Worm (Caenorhabditis elegans) whole organism, early embryonic: Measurements from ENCODE around the gene C26B9.5.

ENCODE experiments used
- B0310.2 ChIP-seq: sonication (generic microtip); optimal IDR thresholded peaks from 2 replicates; lab custom pipeline; 2016; ENCODE audit warnings: mild to moderate bottlenecking, missing genetic modification characterization, missing compliant biosample characterization
- F13C5.2 ChIP-seq: sonication (generic microtip); optimal IDR thresholded peaks from 2 replicates; lab custom pipeline; 2017; ENCODE audit warnings: mild to moderate bottlenecking, missing genetic modification characterization, inconsistent platforms, missing compliant biosample characterization
- aly-1 ChIP-seq: sonication (generic microtip); optimal IDR thresholded peaks from 2 replicates; lab custom pipeline; 2016; ENCODE audit warnings: missing genetic modification characterization, missing compliant biosample characterization
- ama-1 ChIP-seq: fragments of 150-350 bp; optimal IDR thresholded peaks from 2 replicates; lab custom pipeline; 2014
- ceh-13 ChIP-seq: fragments of 200-800 bp; sonication (Bioruptor generic); optimal IDR thresholded peaks from 2 replicates; lab custom pipeline; 2018; ENCODE audit warnings: mild to moderate bottlenecking, missing genetic modification characterization, missing compliant biosample characterization
- ceh-36 ChIP-seq: sonication (generic microtip); optimal IDR thresholded peaks from 2 replicates; lab custom pipeline; 2016; ENCODE audit warnings: missing genetic modification characterization, inconsistent platforms, missing compliant biosample characterization
- ets-7 ChIP-seq: sonication (generic microtip); optimal IDR thresholded peaks from 2 replicates; lab custom pipeline; 2016; ENCODE audit warnings: missing genotype, missing genetic modification characterization, missing compliant biosample characterization
- flt-1 ChIP-seq: fragments of 200-800 bp; sonication (Bioruptor generic); IDR thresholded peaks from 2 replicates; pipeline ENCODE4 v1.3.6; 2022; ENCODE audit warnings: missing genetic modification characterization, missing compliant biosample characterization
- hmbx-1 ChIP-seq: sonication (generic microtip); optimal IDR thresholded peaks from 2 replicates; lab custom pipeline; 2016; ENCODE audit warnings: mild to moderate bottlenecking, missing genetic modification characterization, missing compliant biosample characterization
- hmg-4 ChIP-seq: fragments of 200-800 bp; sonication (Bioruptor generic); optimal IDR thresholded peaks from 2 replicates; lab custom pipeline; 2018; ENCODE audit warnings: mild to moderate bottlenecking, missing genetic modification characterization, missing compliant biosample characterization
- hnd-1 ChIP-seq: sonication (generic microtip); optimal IDR thresholded peaks from 2 replicates; lab custom pipeline; 2016; ENCODE audit warnings: missing genetic modification characterization, missing compliant biosample characterization
- pes-1 ChIP-seq: fragments of 200-800 bp; sonication (Bioruptor generic); IDR thresholded peaks from 2 replicates; pipeline ENCODE4 v1.3.6; 2022; ENCODE audit warnings: missing genetic modification reagents, missing genetic modification characterization, missing compliant biosample characterization
- scrt-1 ChIP-seq: fragments of 200-800 bp; sonication (Bioruptor generic); IDR thresholded peaks from 2 replicates; pipeline ENCODE4 v1.3.6; 2022; ENCODE audit warnings: missing genetic modification characterization, missing compliant biosample characterization
- sea-1 ChIP-seq: fragments of 200-800 bp; sonication (Bioruptor generic); conservative IDR thresholded peaks from 2 replicates; pipeline ENCODE4 v1.3.6; 2022; ENCODE audit warnings: missing genetic modification characterization, missing compliant biosample characterization
- tbx-11 ChIP-seq: fragments of 200-800 bp; sonication (Bioruptor generic); IDR thresholded peaks from 2 replicates; pipeline ENCODE4 v1.3.6; 2022; ENCODE audit warnings: missing genetic modification characterization, missing compliant biosample characterization
- tbx-37 ChIP-seq: fragments of 200-800 bp; sonication (Bioruptor generic); conservative IDR thresholded peaks from 2 replicates; pipeline ENCODE4 v1.3.6; 2022; ENCODE audit warnings: missing genetic modification reagents, missing genetic modification characterization, missing compliant biosample characterization
- tra-4 ChIP-seq: sonication (generic microtip); optimal IDR thresholded peaks from 2 replicates; lab custom pipeline; 2017; ENCODE audit warnings: missing genetic modification characterization, missing compliant biosample characterization

C26B9.5 gene

ce11 chrX:5309622-5310021 lies 19.7 kb upstream of the C26B9.5 start:
- TF ChIP-seq hmbx-1 (tag; lab: Kevin White, UChicago) (no peak), ets-7 (tag; lab: Kevin White, UChicago) (no peak), ceh-36 (no peak), hnd-1 (tag; lab: Kevin White, UChicago) (no peak), hmg-4 (GFP tag; lab: Kevin White, UChicago) (no peak), sea-1 (GFP tag; lab: Robert Waterston, UW) (no peak), F13C5.2 (no peak), aly-1 (tag; lab: Kevin White, UChicago) (no peak), ama-1 (lab: Kevin White, UChicago) (no peak), scrt-1 (GFP tag; lab: Robert Waterston, UW) (no peak)

ce11 chrX:5311174-5311573 lies 18.1 kb upstream of the C26B9.5 start:
- TF ChIP-seq scrt-1 (GFP tag; lab: Robert Waterston, UW), result no peak
- no peak for TF ChIP-seq sea-1 (GFP tag; lab: Robert Waterston, UW)
- TF ChIP-seq ets-7 (tag; lab: Kevin White, UChicago), result no peak
- no peak for TF ChIP-seq F13C5.2
- TF ChIP-seq aly-1 (tag; lab: Kevin White, UChicago), result no peak
- TF ChIP-seq B0310.2 (tag; lab: Kevin White, UChicago), result no peak
- no peak for TF ChIP-seq pes-1

ce11 chrX:5319214-5319838 lies 10.0 kb upstream of the C26B9.5 start:
- TF ChIP-seq B0310.2 (tag; lab: Kevin White, UChicago) (peak; percentile 68), ama-1 (lab: Kevin White, UChicago) (no peak), ceh-13 (GFP tag; lab: Kevin White, UChicago) (peak; percentile 78), aly-1 (tag; lab: Kevin White, UChicago) (peak; percentile 72), pes-1 (peak; percentile 88), ceh-36 (peak; percentile 80), F13C5.2 (peak; percentile 79), tra-4 (tag; lab: Kevin White, UChicago) (peak; percentile 64), scrt-1 (GFP tag; lab: Robert Waterston, UW) (no peak; the same call in none of the 2 replicates), ets-7 (tag; lab: Kevin White, UChicago) (peak; percentile 23), tbx-37 (peak; percentile 85), hmbx-1 (tag; lab: Kevin White, UChicago) (peak; percentile 41), hnd-1 (tag; lab: Kevin White, UChicago) (peak; percentile 65), hmg-4 (GFP tag; lab: Kevin White, UChicago) (no peak), tbx-11 (GFP tag; lab: Robert Waterston, UW) (peak; percentile 83), sea-1 (GFP tag; lab: Robert Waterston, UW) (no peak; the same call in 1 of the 2 replicates), flt-1 (GFP tag; lab: Robert Waterston, UW) (peak; percentile 88)

ce11 chrX:5321563-5321962 lies 7.7 kb upstream of the C26B9.5 start:
- TF ChIP-seq flt-1 (GFP tag; lab: Robert Waterston, UW) (no peak), ama-1 (lab: Kevin White, UChicago) (no peak), aly-1 (tag; lab: Kevin White, UChicago) (no peak), tbx-11 (GFP tag; lab: Robert Waterston, UW) (no peak), tbx-37 (no peak), ceh-36 (no peak), hmg-4 (GFP tag; lab: Kevin White, UChicago) (no peak), pes-1 (no peak), B0310.2 (tag; lab: Kevin White, UChicago) (no peak), F13C5.2 (no peak), sea-1 (GFP tag; lab: Robert Waterston, UW) (no peak), hmbx-1 (tag; lab: Kevin White, UChicago) (no peak), ets-7 (tag; lab: Kevin White, UChicago) (no peak), scrt-1 (GFP tag; lab: Robert Waterston, UW) (no peak), ceh-13 (GFP tag; lab: Kevin White, UChicago) (no peak)

- TF ChIP-seq hnd-1 (tag; lab: Kevin White, UChicago) (no peak), F13C5.2 (no peak), pes-1 (no peak), tbx-37 (no peak), flt-1 (GFP tag; lab: Robert Waterston, UW) (no peak), ceh-36 (no peak), tra-4 (tag; lab: Kevin White, UChicago) (no peak), hmg-4 (GFP tag; lab: Kevin White, UChicago) (no peak), sea-1 (GFP tag; lab: Robert Waterston, UW) (no peak), tbx-11 (GFP tag; lab: Robert Waterston, UW) (no peak), hmbx-1 (tag; lab: Kevin White, UChicago) (no peak), scrt-1 (GFP tag; lab: Robert Waterston, UW) (no peak), ceh-13 (GFP tag; lab: Kevin White, UChicago) (no peak), aly-1 (tag; lab: Kevin White, UChicago) (no peak), ets-7 (tag; lab: Kevin White, UChicago) (no peak), B0310.2 (tag; lab: Kevin White, UChicago) (no peak), ama-1 (lab: Kevin White, UChicago) (no peak)
Measured at ce11 chrX:5323287-5323686, 6.0 kb upstream of the C26B9.5 start, which contains the start of gene sto-2. TSS of gene sto-2 (minus strand) at chrX:5323387.

ce11 chrX:5330765-5331164 lies 1.5 kb downstream of the C26B9.5 start:
- TF ChIP-seq aly-1 (tag; lab: Kevin White, UChicago) (no peak), tbx-11 (GFP tag; lab: Robert Waterston, UW) (no peak), B0310.2 (tag; lab: Kevin White, UChicago) (no peak), flt-1 (GFP tag; lab: Robert Waterston, UW) (no peak), sea-1 (GFP tag; lab: Robert Waterston, UW) (no peak), hnd-1 (tag; lab: Kevin White, UChicago) (no peak), ets-7 (tag; lab: Kevin White, UChicago) (no peak), hmg-4 (GFP tag; lab: Kevin White, UChicago) (no peak), ceh-13 (GFP tag; lab: Kevin White, UChicago) (no peak), pes-1 (no peak), tbx-37 (no peak), tra-4 (tag; lab: Kevin White, UChicago) (no peak), scrt-1 (GFP tag; lab: Robert Waterston, UW) (no peak), ceh-36 (no peak), F13C5.2 (no peak), ama-1 (lab: Kevin White, UChicago) (no peak), hmbx-1 (tag; lab: Kevin White, UChicago) (no peak)
